Fruit fly (Drosophila melanogaster): ENCODE results near the gene CG7376.

The CG7376 gene

dm6 chr3L:6184884-6185438 is 10.9 kb downstream of the CG7376 start, which contains the start of the genes D19B and CG43293 (continued):
- TF ChIP-seq CG32532 (GFP tag; IDR thresholded peaks at IDR 0.05) (peak; percentile 97), CG18476 (GFP tag; optimal IDR thresholded peaks at IDR 0.05) (peak; percentile 74), CG34422 (GFP tag; IDR thresholded peaks at IDR 0.05) (peak; percentile 94), CG6854 (GFP tag; optimal IDR thresholded peaks at IDR 0.05) (peak; percentile 64), CG4707 (GFP tag; optimal IDR thresholded peaks at IDR 0.05) (peak; percentile 91), Neu2 (GFP tag; optimal IDR thresholded peaks at IDR 0.05; ENCODE audit: borderline replicate concordance) (peak; percentile 26), toy (GFP tag; IDR thresholded peaks at IDR 0.05) (0 out of 2 replicates have a peak, but pooled peaks have one; percentile 54), gem (tag; optimal IDR thresholded peaks at IDR 0.05) (peak; percentile 90), crp (GFP tag; optimal IDR thresholded peaks at IDR 0.05) (peak in 1 of 2 experiments; percentile 38), Lpt (GFP tag; optimal IDR thresholded peaks at IDR 0.05) (no peak), Six4 (GFP tag; optimal IDR thresholded peaks at IDR 0.05) (peak; percentile 90), dmrt99B (tag; optimal IDR thresholded peaks at IDR 0.05) (peak; percentile 90), sob (GFP tag; IDR thresholded peaks at IDR 0.05) (peak; percentile 87), Sin3A (optimal IDR thresholded peaks at IDR 0.05) (no peak), sna (GFP tag; IDR thresholded peaks at IDR 0.05; ENCODE audit: partially characterized antibody) (peak; percentile 54; the same call in 1 of the 2 replicates), lola (GFP tag; optimal IDR thresholded peaks at IDR 0.05) (peak in 1 of 3 experiments; percentile 66), CG13894 (tag; optimal IDR thresholded peaks at IDR 0.05) (peak; percentile 84), Hmx (GFP tag; optimal IDR thresholded peaks at IDR 0.05) (peak; percentile 48), zfh2 (GFP tag; optimal IDR thresholded peaks at IDR 0.05) (peak; percentile 86), CG12744 (GFP tag; optimal IDR thresholded peaks at IDR 0.05) (peak; percentile 78), kay (GFP tag; optimal IDR thresholded peaks at IDR 0.05) (peak; percentile 85), Dek (tag; optimal IDR thresholded peaks at IDR 0.05) (peak; percentile 90), CG14710 (tag; optimal IDR thresholded peaks at IDR 0.05) (peak; percentile 74), CG30431 (GFP tag; optimal IDR thresholded peaks at IDR 0.05) (peak; percentile 79), CG9215 (GFP tag; IDR thresholded peaks at IDR 0.05) (peak; percentile 81), gfzf (GFP tag; optimal IDR thresholded peaks at IDR 0.05) (peak; percentile 21), CG11398 (GFP tag; optimal IDR thresholded peaks at IDR 0.05) (peak; percentile 64), yki (optimal IDR thresholded peaks at IDR 0.05) (no peak), CG12071 (GFP tag; optimal IDR thresholded peaks at IDR 0.05) (peak; percentile 88), gsb (GFP tag; IDR thresholded peaks at IDR 0.05) (peak; percentile 75), ab (GFP tag; optimal IDR thresholded peaks at IDR 0.05) (peak; percentile 72), CG7271 (tag; optimal IDR thresholded peaks at IDR 0.05) (no peak), CG10209 (GFP tag; optimal IDR thresholded peaks at IDR 0.05) (peak; percentile 91), amos (GFP tag; IDR thresholded peaks at IDR 0.05; ENCODE audit: partially characterized antibody) (peak; percentile 55; the same call in 1 of the 2 replicates), D (optimal IDR thresholded peaks at IDR 0.05) (peak; percentile 82), D (GFP tag; optimal IDR thresholded peaks at IDR 0.05) (peak; percentile 80), BtbVII (GFP tag; optimal IDR thresholded peaks at IDR 0.05) (peak; percentile 81), CG11085 (GFP tag; IDR thresholded peaks at IDR 0.05) (peak; percentile 88), CG3407 (GFP tag; optimal IDR thresholded peaks at IDR 0.05) (peak; percentile 65), ssp (GFP tag; IDR thresholded peaks at IDR 0.05) (peak; percentile 60), CG9797 (GFP tag; optimal IDR thresholded peaks at IDR 0.05) (peak; percentile 35), HLH3B (GFP tag; IDR thresholded peaks at IDR 0.05) (peak; percentile 91), her (GFP tag; optimal IDR thresholded peaks at IDR 0.05) (peak; percentile 88), tio (GFP tag; optimal IDR thresholded peaks at IDR 0.05) (no peak), en (GFP tag; optimal IDR thresholded peaks at IDR 0.05) (peak; percentile 33), CkIIα-i1 (GFP tag; IDR thresholded peaks at IDR 0.05) (peak; percentile 43; the same call in 1 of the 2 replicates), B-H2 (GFP tag; optimal IDR thresholded peaks at IDR 0.05) (peak; percentile 87), HmgZ (tag; optimal IDR thresholded peaks at IDR 0.05) (peak; percentile 92), CG16779 (GFP tag; IDR thresholded peaks at IDR 0.05) (peak; percentile 89), trem (tag; optimal IDR thresholded peaks at IDR 0.05) (peak; percentile 72), peb (GFP tag; IDR thresholded peaks at IDR 0.05) (peak; percentile 61)
